Worm (Caenorhabditis elegans) whole organism, L4 larva: ENCODE measurements around the gene str-1.

Experiments
- R02D3.7 ChIP-seq: fragments of 150-350 bp; sonication (generic microtip); optimal IDR thresholded peaks from 3 replicates; lab custom pipeline; 2014; ENCODE audit warnings: missing biosample characterization, missing genetic modification characterization
- T20F7.1 ChIP-seq: fragments of 200-800 bp; sonication (Bioruptor generic); optimal IDR thresholded peaks from 2 replicates; lab custom pipeline; 2018; ENCODE audit warnings: mild to moderate bottlenecking, missing genetic modification characterization, missing compliant biosample characterization
- T26A8.4 ChIP-seq: fragments of 200-800 bp; sonication (Bioruptor generic); IDR thresholded peaks from 2 replicates; pipeline ENCODE4 v1.3.6; 2022; ENCODE audit warnings: missing genetic modification characterization, missing compliant biosample characterization
- Y75B8A.6 ChIP-seq: fragments of 200-800 bp; sonication (Bioruptor generic); IDR thresholded peaks from 2 replicates; pipeline ENCODE4 v1.3.6; 2022; ENCODE audit warnings: missing genetic modification reagents, missing genetic modification characterization, missing compliant biosample characterization
- aha-1 ChIP-seq: fragments of 150-350 bp; peaks from one replicate; lab custom pipeline; 2014; ENCODE audit warnings: missing biosample characterization, missing genetic modification characterization
- aly-2 ChIP-seq: sonication (generic microtip); optimal IDR thresholded peaks from 2 replicates; lab custom pipeline; 2018; ENCODE audit warnings: missing biosample characterization, missing genetic modification characterization
- attf-4 ChIP-seq: sonication (generic microtip); optimal IDR thresholded peaks from 3 replicates; lab custom pipeline; 2017; ENCODE audit warnings: missing biosample characterization, missing genetic modification characterization
- ceh-20 ChIP-seq: fragments of 200-800 bp; sonication (Bioruptor generic); IDR thresholded peaks from 2 replicates; pipeline ENCODE4 v1.3.6; 2022; ENCODE audit warnings: missing genetic modification reagents, missing genetic modification characterization, missing compliant biosample characterization
- ceh-44 ChIP-seq: fragments of 200-800 bp; sonication (Bioruptor generic); IDR thresholded peaks from 2 replicates; pipeline ENCODE4 v1.3.6; 2022; ENCODE audit warnings: missing genetic modification reagents, missing genetic modification characterization, missing compliant biosample characterization
- cey-2 ChIP-seq: sonication (generic microtip); optimal IDR thresholded peaks from 3 replicates; lab custom pipeline; 2017; ENCODE audit warnings: missing genetic modification characterization, mild to moderate bottlenecking, missing compliant biosample characterization, antibody characterized with exemption, borderline replicate concordance; ENCODE audit not compliant: insufficient read depth
- ctbp-1 ChIP-seq: fragments of 200-800 bp; sonication (Bioruptor generic); IDR thresholded peaks from 2 replicates; pipeline ENCODE4 v1.3.6; 2022; ENCODE audit warnings: missing genetic modification reagents, missing genetic modification characterization, missing compliant biosample characterization
- daf-16 ChIP-seq, 3 experiments: sonication (generic microtip); optimal IDR thresholded peaks; 2 replicates each; lab custom pipeline; 2016 to 2017; ENCODE audit warnings: missing genetic modification characterization in 3 of 3, missing genetic modification reagents in 3 of 3, mild to moderate bottlenecking in 2 of 3, missing compliant biosample characterization in 2 of 3, missing biosample characterization in 1 of 3, moderate library complexity in 1 of 3
- dmd-6 ChIP-seq: fragments of 200-800 bp; sonication (Bioruptor generic); IDR thresholded peaks from 2 replicates; pipeline ENCODE4 v1.3.6; 2022; ENCODE audit warnings: missing genetic modification reagents, missing genetic modification characterization, missing compliant biosample characterization
- dmd-8 ChIP-seq: fragments of 200-800 bp; sonication (Bioruptor generic); IDR thresholded peaks from 2 replicates; pipeline ENCODE4 v1.3.6; 2022; ENCODE audit warnings: missing genetic modification characterization, missing compliant biosample characterization
- dve-1 ChIP-seq: sonication (generic microtip); optimal IDR thresholded peaks from 2 replicates; lab custom pipeline; 2017; ENCODE audit warnings: antibody characterized with exemption, mild to moderate bottlenecking, missing genetic modification characterization, missing compliant biosample characterization; ENCODE audit not compliant: insufficient read depth
- egl-27 ChIP-seq: sonication (generic microtip); optimal IDR thresholded peaks from 3 replicates; lab custom pipeline; 2017; ENCODE audit warnings: missing biosample characterization, missing genetic modification reagents, missing genetic modification characterization
- gei-8 ChIP-seq: fragments of 200-800 bp; sonication (Bioruptor generic); optimal IDR thresholded peaks from 2 replicates; lab custom pipeline; 2018; ENCODE audit warnings: mild to moderate bottlenecking, missing genetic modification characterization, missing compliant biosample characterization
- hif-1 ChIP-seq, 2 experiments: sonication (generic microtip); optimal IDR thresholded peaks; 2 replicates each; lab custom pipeline; 2016 to 2017; ENCODE audit warnings: missing compliant biosample characterization in 2 of 2, missing genetic modification characterization in 2 of 2, missing genetic modification reagents in 2 of 2, missing genotype in 2 of 2, mild to moderate bottlenecking in 1 of 2
- hlh-11 ChIP-seq: fragments of 200-800 bp; sonication (Bioruptor generic); optimal IDR thresholded peaks from 2 replicates; lab custom pipeline; 2018; ENCODE audit warnings: mild to moderate bottlenecking, missing genetic modification characterization, missing compliant biosample characterization
- hlh-30 ChIP-seq: sonication (generic microtip); optimal IDR thresholded peaks from 2 replicates; lab custom pipeline; 2017; ENCODE audit warnings: antibody characterized with exemption, mild to moderate bottlenecking, missing genetic modification characterization, missing compliant biosample characterization; ENCODE audit not compliant: insufficient read depth
- lin-1 ChIP-seq: fragments of 200-800 bp; sonication (Bioruptor generic); IDR thresholded peaks from 2 replicates; pipeline ENCODE4 v1.3.6; 2022; ENCODE audit warnings: missing genetic modification reagents, missing genetic modification characterization, missing compliant biosample characterization
- lin-38 ChIP-seq: fragments of 200-800 bp; sonication (Bioruptor generic); IDR thresholded peaks from 2 replicates; pipeline ENCODE4 v1.3.6; 2022; ENCODE audit warnings: missing genetic modification reagents, missing genetic modification characterization, missing compliant biosample characterization
- lin-39 ChIP-seq: fragments of 150-350 bp; optimal IDR thresholded peaks from 2 replicates; lab custom pipeline; 2014; ENCODE audit warnings: missing biosample characterization, missing genetic modification reagents, missing genetic modification characterization
- lir-3 ChIP-seq: sonication (generic microtip); optimal IDR thresholded peaks from 2 replicates; lab custom pipeline; 2016; ENCODE audit warnings: mild to moderate bottlenecking, missing genetic modification characterization, missing compliant biosample characterization
- lsy-2 ChIP-seq, 2 experiments: fragments of 150-350 bp in 1 of 2; sonication (generic microtip) in 1 of 2; optimal IDR thresholded peaks; 2 replicates each; lab custom pipeline; 2014 to 2017; ENCODE audit warnings: missing biosample characterization in 2 of 2, missing genetic modification characterization in 2 of 2
- madf-5 ChIP-seq, 2 experiments: fragments of 200-800 bp; sonication (Bioruptor generic); IDR thresholded peaks; 2 replicates each; pipeline ENCODE4 v1.3.6; 2022; ENCODE audit warnings: missing compliant biosample characterization in 2 of 2, missing genetic modification characterization in 2 of 2
- mdt-29 ChIP-seq: fragments of 200-800 bp; sonication (Bioruptor generic); IDR thresholded peaks from 2 replicates; pipeline ENCODE4 v1.3.6; 2022; ENCODE audit warnings: missing genetic modification reagents, missing genetic modification characterization, missing compliant biosample characterization
- nhr-10 ChIP-seq: fragments of 150-350 bp; optimal IDR thresholded peaks from 2 replicates; lab custom pipeline; 2014; ENCODE audit warnings: missing biosample characterization, missing genetic modification characterization
- nhr-102 ChIP-seq: sonication (generic microtip); optimal IDR thresholded peaks from 2 replicates; lab custom pipeline; 2016; ENCODE audit warnings: mild to moderate bottlenecking, missing genetic modification characterization, moderate library complexity, missing compliant biosample characterization
- nhr-237 ChIP-seq: sonication (generic microtip); optimal IDR thresholded peaks from 2 replicates; lab custom pipeline; 2017; ENCODE audit warnings: missing biosample characterization, missing genetic modification characterization
- nhr-28 ChIP-seq: fragments of 150-350 bp; optimal IDR thresholded peaks from 2 replicates; lab custom pipeline; 2014; ENCODE audit warnings: missing biosample characterization, missing genetic modification characterization
- nhr-41 ChIP-seq: fragments of 200-800 bp; sonication (Bioruptor generic); IDR thresholded peaks from 2 replicates; pipeline ENCODE4 v1.3.6; 2022; ENCODE audit warnings: missing genetic modification reagents, missing genetic modification characterization, missing compliant biosample characterization
- nhr-48 ChIP-seq: sonication (generic microtip); optimal IDR thresholded peaks from 2 replicates; lab custom pipeline; 2016; ENCODE audit warnings: mild to moderate bottlenecking, missing genetic modification characterization, missing compliant biosample characterization
- nhr-77 ChIP-seq: fragments of 150-350 bp; optimal IDR thresholded peaks from 2 replicates; lab custom pipeline; 2014; ENCODE audit warnings: missing biosample characterization, missing genetic modification characterization
- pha-4 ChIP-seq, 2 experiments: fragments of 150-350 bp in 1 of 2; fragments of 200-800 bp in 1 of 2; sonication (Bioruptor generic) in 1 of 2; IDR thresholded peaks in 1 of 2; optimal IDR thresholded peaks in 1 of 2; 2 replicates each; pipeline versions ENCODE4 v1.3.6 to Lab custom; 2014 to 2022; ENCODE audit warnings: missing genetic modification characterization in 2 of 2, missing genetic modification reagents in 2 of 2, missing biosample characterization in 1 of 2, missing compliant biosample characterization in 1 of 2
- php-3 ChIP-seq: fragments of 200-800 bp; sonication (Bioruptor generic); IDR thresholded peaks from 2 replicates; pipeline ENCODE4 v1.3.6; 2022; ENCODE audit warnings: missing genetic modification reagents, missing genetic modification characterization, missing compliant biosample characterization
- pqm-1 ChIP-seq: sonication (generic microtip); optimal IDR thresholded peaks from 2 replicates; lab custom pipeline; 2017; ENCODE audit warnings: missing biosample characterization, missing genetic modification characterization
- tra-1 ChIP-seq: fragments of 200-800 bp; sonication (Bioruptor generic); IDR thresholded peaks from 2 replicates; pipeline ENCODE4 v1.3.6; 2022; ENCODE audit warnings: missing genetic modification reagents, missing genetic modification characterization, missing compliant biosample characterization
- unc-39 ChIP-seq: sonication (generic microtip); optimal IDR thresholded peaks from 2 replicates; lab custom pipeline; 2017; ENCODE audit warnings: missing biosample characterization, missing genetic modification characterization
- unc-62 ChIP-seq, 3 experiments: fragments of 150-350 bp in 1 of 3; sonication (generic microtip); optimal IDR thresholded peaks in 2 of 3; peaks in 1 of 3; 1 replicate in 1 of 3; 2 replicates in 2 of 3; lab custom pipeline; 2014 to 2017; ENCODE audit warnings: missing biosample characterization in 3 of 3, missing genetic modification characterization in 3 of 3, missing genetic modification reagents in 3 of 3, missing genotype in 1 of 3
- vab-7 ChIP-seq: fragments of 200-800 bp; sonication (Bioruptor generic); IDR thresholded peaks from 2 replicates; pipeline ENCODE4 v1.3.6; 2022; ENCODE audit warnings: missing genetic modification reagents, missing genetic modification characterization, missing compliant biosample characterization
- zag-1 ChIP-seq: fragments of 150-350 bp; optimal IDR thresholded peaks from 2 replicates; lab custom pipeline; 2014; ENCODE audit warnings: missing biosample characterization, missing genetic modification characterization
- zfp-2 ChIP-seq: sonication (generic microtip); optimal IDR thresholded peaks from 2 replicates; lab custom pipeline; 2016; ENCODE audit warnings: mild to moderate bottlenecking, missing genetic modification characterization, missing compliant biosample characterization
- zfp-3 ChIP-seq: fragments of 200-800 bp; sonication (Bioruptor generic); conservative IDR thresholded peaks from 2 replicates; pipeline ENCODE4 v1.3.6; 2022; ENCODE audit warnings: missing genetic modification reagents, missing genetic modification characterization, missing compliant biosample characterization

The str-1 gene

DNA sequence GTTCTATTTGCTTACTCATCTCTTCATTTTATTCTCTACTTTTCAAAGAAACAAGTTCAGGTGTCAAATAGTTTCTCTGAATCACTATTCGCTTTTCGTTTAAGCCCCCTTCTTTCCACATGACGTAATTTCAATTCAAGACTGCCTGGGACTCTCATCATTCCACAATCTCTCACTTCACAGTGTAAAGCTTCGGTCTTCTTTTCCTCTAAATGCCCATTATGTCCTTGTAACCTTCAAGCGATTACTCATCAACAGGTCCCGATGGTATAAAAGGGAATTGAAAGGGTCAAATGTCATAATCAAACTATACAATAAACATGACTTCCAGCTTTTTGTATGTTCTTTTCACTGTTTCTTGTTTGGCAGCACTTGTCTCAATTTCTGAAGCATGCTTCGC, 5.4 kb downstream of the str-1 start, which contains the start of gene C42D4.3:
TSS of gene C42D4.3 (plus strand) at position 298 of the 400 bp plus-strand sequence.
- peak; percentile 30 for TF ChIP-seq dve-1
- no peak for TF ChIP-seq nhr-41 (GFP tag; lab: Robert Waterston, UW)
- no peak for TF ChIP-seq ceh-44 (GFP tag; lab: Robert Waterston, UW)
- TF ChIP-seq aha-1: no peak
- TF ChIP-seq lin-38 (GFP tag; lab: Robert Waterston, UW): no peak
- TF ChIP-seq cey-2 (tag; lab: Kevin White, UChicago): peak; percentile 70
- TF ChIP-seq tra-1 (GFP tag; lab: Robert Waterston, UW): no peak

DNA sequence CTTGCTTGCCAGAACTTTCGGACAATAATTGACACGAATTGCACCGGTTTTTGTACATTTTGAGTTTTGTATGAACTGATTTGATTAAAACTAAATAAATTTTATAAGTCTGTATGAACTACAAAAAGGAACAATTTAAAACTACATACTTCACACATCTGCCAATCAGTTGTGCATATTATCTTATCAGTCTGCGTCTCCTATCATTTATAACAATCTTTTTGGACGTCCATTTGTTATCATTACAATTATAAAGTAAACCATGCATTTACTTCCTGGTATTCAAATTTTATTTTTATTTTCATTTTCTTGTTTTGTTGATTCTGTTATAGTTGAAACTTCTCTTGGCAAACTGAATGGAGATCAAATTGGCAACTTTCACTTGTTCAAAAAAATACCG, 6.7 kb downstream of the str-1 start, which contains the start of gene cest-10:
TSS of gene cest-10 (plus strand) at position 254 of the 400 bp plus-strand sequence.
- peak; percentile 49 for TF ChIP-seq nhr-102
- TF ChIP-seq R02D3.7 (tag; lab: Kevin White, UChicago): no peak
- no peak for TF ChIP-seq mdt-29 (GFP tag; lab: Robert Waterston, UW)
- TF ChIP-seq nhr-77 (tag; lab: Kevin White, UChicago): peak; percentile 69
- no peak for TF ChIP-seq nhr-10 (tag; lab: Kevin White, UChicago)
- peak; percentile 90 for TF ChIP-seq tra-1 (GFP tag; lab: Robert Waterston, UW)
- no peak for TF ChIP-seq dmd-8 (GFP tag; lab: Robert Waterston, UW)
- TF ChIP-seq pqm-1: peak; percentile 78
- peak; percentile 32; the same call in 1 of the 2 replicates for TF ChIP-seq pha-4 (GFP tag; IDR thresholded peaks at IDR 0.05; lab: Robert Waterston, UW)
- no peak for TF ChIP-seq pha-4 (tag; optimal IDR thresholded peaks at IDR 0.05; lab: Kevin White, UChicago)
- peak; percentile 68 for TF ChIP-seq hlh-11
- TF ChIP-seq gei-8: peak; percentile 2
- 0 out of 2 replicates have a peak, but pooled peaks have one; percentile 22 for TF ChIP-seq Y75B8A.6 (GFP tag; lab: Robert Waterston, UW)
- peak; percentile 96 for TF ChIP-seq dmd-6 (GFP tag; lab: Robert Waterston, UW)
- no peak for TF ChIP-seq zag-1 (tag; lab: Kevin White, UChicago)
- TF ChIP-seq nhr-237: no peak
- no peak; the same call in 1 of the 2 replicates for TF ChIP-seq lin-1 (GFP tag; lab: Robert Waterston, UW)
- TF ChIP-seq nhr-28 (tag; lab: Kevin White, UChicago): peak; percentile 99
- TF ChIP-seq nhr-48 (tag; lab: Kevin White, UChicago): peak; percentile 64
- TF ChIP-seq aha-1: peak; percentile 56
- TF ChIP-seq attf-4 (tag; lab: Kevin White, UChicago): no peak
- TF ChIP-seq daf-16 (GFP tag; optimal IDR thresholded peaks at IDR 0.05; lab: Kevin White, UChicago): peak in 1 of 2 experiments; percentile 67
- TF ChIP-seq daf-16 (tag; optimal IDR thresholded peaks at IDR 0.05; lab: Kevin White, UChicago): peak; percentile 93
- no peak for TF ChIP-seq hif-1 (tag; optimal IDR thresholded peaks at IDR 0.05; lab: Kevin White, UChicago)
- peak; percentile 89 for TF ChIP-seq dve-1

ce11 chrIV:7182818-7183217, 9.2 kb downstream of the str-1 start:
- TF ChIP-seq unc-39 (tag; lab: Kevin White, UChicago) (no peak), nhr-102 (peak; percentile 52), zfp-2 (tag; lab: Kevin White, UChicago) (no peak), hlh-30 (tag; lab: Kevin White, UChicago) (no peak), unc-62 (GFP tag; optimal IDR thresholded peaks at IDR 0.05 in 1 of 2; lab: Kevin White, UChicago) (peak in 1 of 2 experiments; percentile 4), unc-62 (tag; optimal IDR thresholded peaks at IDR 0.05; lab: Kevin White, UChicago) (no peak), ctbp-1 (GFP tag; lab: Robert Waterston, UW) (no peak), hif-1 (tag; optimal IDR thresholded peaks at IDR 0.05; lab: Kevin White, UChicago) (no peak), aly-2 (no peak), madf-5 (GFP tag; IDR thresholded peaks at IDR 0.05; lab: Robert Waterston, UW) (no peak), nhr-48 (tag; lab: Kevin White, UChicago) (peak; percentile 54), lsy-2 (tag; optimal IDR thresholded peaks at IDR 0.05; lab: Kevin White, UChicago) (no peak), lir-3 (no peak), ceh-20 (no peak), egl-27 (tag; lab: Kevin White, UChicago) (no peak), T20F7.1 (GFP tag; lab: Kevin White, UChicago) (peak; percentile 40), dve-1 (peak; percentile 60), vab-7 (GFP tag; lab: Robert Waterston, UW) (no peak), T26A8.4 (GFP tag; lab: Robert Waterston, UW) (no peak), php-3 (GFP tag; lab: Robert Waterston, UW) (peak; percentile 54; the same call in 1 of the 2 replicates), daf-16 (GFP tag; optimal IDR thresholded peaks at IDR 0.05; lab: Kevin White, UChicago) (peak in 1 of 2 experiments; percentile 49), daf-16 (tag; optimal IDR thresholded peaks at IDR 0.05; lab: Kevin White, UChicago) (peak; percentile 91), dmd-6 (GFP tag; lab: Robert Waterston, UW) (peak; percentile 94), hlh-11 (peak; percentile 38), tra-1 (GFP tag; lab: Robert Waterston, UW) (0 out of 2 replicates have a peak, but pooled peaks have one; percentile 49), lin-39 (tag; lab: Kevin White, UChicago) (no peak), zfp-3 (GFP tag; lab: Robert Waterston, UW) (no peak)
